Fruit fly (Drosophila melanogaster) whole organism, embryonic: ENCODE measurements around the gene CG32163.

Source experiments
- Aef1 ChIP-seq: fragments of 200-800 bp; sonication (Bioruptor generic); IDR thresholded peaks from 3 replicates; pipeline ENCODE4 v1.3.6; 2022; ENCODE audit warnings: missing biosample characterization, missing genetic modification characterization
- Bdp1 ChIP-seq: fragments of 200-800 bp; sonication (Bioruptor generic); optimal IDR thresholded peaks from 3 replicates; lab custom pipeline; 2016; ENCODE audit warnings: missing biosample characterization, missing genetic modification characterization
- C15 ChIP-seq: fragments of 200-800 bp; sonication (Bioruptor generic); IDR thresholded peaks from 3 replicates; pipeline ENCODE4 v1.3.6; 2022; ENCODE audit warnings: missing biosample characterization, missing genetic modification characterization
- CG10543 ChIP-seq: fragments of 200-800 bp; sonication (Bioruptor generic); optimal IDR thresholded peaks from 3 replicates; lab custom pipeline; 2017; ENCODE audit warnings: missing biosample characterization, mild to moderate bottlenecking, missing genetic modification characterization, moderate library complexity
- CG11085 ChIP-seq: fragments of 200-800 bp; sonication (Bioruptor generic); IDR thresholded peaks from 2 replicates; pipeline ENCODE4 v1.3.6; 2022; ENCODE audit warnings: missing biosample characterization, missing genetic modification characterization
- CG11456 ChIP-seq: fragments of 200-800 bp; sonication (Bioruptor generic); IDR thresholded peaks from 3 replicates; pipeline ENCODE4 v1.3.6; 2022; ENCODE audit warnings: missing biosample characterization, missing genetic modification characterization
- CG14441 ChIP-seq: fragments of 200-800 bp; sonication (Bioruptor generic); IDR thresholded peaks from 2 replicates; pipeline ENCODE4 v1.3.6; 2022; ENCODE audit warnings: missing biosample characterization, missing genetic modification characterization
- CG14965 ChIP-seq: fragments of 200-800 bp; sonication (Bioruptor generic); optimal IDR thresholded peaks from 2 replicates; lab custom pipeline; 2016; ENCODE audit warnings: missing biosample characterization, missing genetic modification characterization, borderline replicate concordance
- CG15601 ChIP-seq: fragments of 200-800 bp; sonication (Bioruptor generic); optimal IDR thresholded peaks from 3 replicates; lab custom pipeline; 2019; ENCODE audit warnings: missing biosample characterization, mild to moderate bottlenecking, missing genetic modification characterization, moderate library complexity
- CG1602 ChIP-seq: fragments of 200-800 bp; sonication (Bioruptor generic); optimal IDR thresholded peaks from 3 replicates; lab custom pipeline; 2016; ENCODE audit warnings: missing biosample characterization, missing genetic modification characterization
- CG1647 ChIP-seq: fragments of 200-800 bp; sonication (Bioruptor generic); optimal IDR thresholded peaks from 3 replicates; lab custom pipeline; 2016; ENCODE audit warnings: missing biosample characterization, missing genetic modification characterization
- CG16815 ChIP-seq: fragments of 200-800 bp; sonication (Bioruptor generic); optimal IDR thresholded peaks from 3 replicates; lab custom pipeline; 2017; ENCODE audit warnings: missing biosample characterization, mild to moderate bottlenecking, missing genetic modification characterization
- CG17359 ChIP-seq: fragments of 200-800 bp; sonication (Bioruptor generic); optimal IDR thresholded peaks from 3 replicates; lab custom pipeline; 2018; ENCODE audit warnings: missing biosample characterization, mild to moderate bottlenecking, missing genetic modification characterization, moderate library complexity
- CG17361 ChIP-seq: fragments of 200-800 bp; sonication (Bioruptor generic); IDR thresholded peaks from 3 replicates; pipeline ENCODE4 v1.3.6; 2022; ENCODE audit warnings: missing biosample characterization, missing genetic modification characterization
- CG1832 ChIP-seq: fragments of 200-800 bp; sonication (Bioruptor generic); optimal IDR thresholded peaks from 2 replicates; lab custom pipeline; 2017; ENCODE audit warnings: missing biosample characterization, mild to moderate bottlenecking, missing genetic modification characterization, inconsistent platforms
- CG2129 ChIP-seq: fragments of 200-800 bp; sonication (Bioruptor generic); IDR thresholded peaks from 2 replicates; pipeline ENCODE4 v1.3.6; 2022; ENCODE audit warnings: missing biosample characterization, missing genetic modification characterization; ENCODE audit not compliant: partially characterized antibody
- CG2199 ChIP-seq: fragments of 200-800 bp; sonication (Bioruptor generic); IDR thresholded peaks from 3 replicates; pipeline ENCODE4 v1.3.6; 2022; ENCODE audit warnings: missing biosample characterization, missing genetic modification characterization
- CG2889 ChIP-seq: fragments of 200-800 bp; sonication (Bioruptor generic); IDR thresholded peaks from 3 replicates; pipeline ENCODE4 v1.3.6; 2022; ENCODE audit warnings: missing biosample characterization, missing genetic modification characterization
- CG31388 ChIP-seq: fragments of 200-800 bp; sonication (Bioruptor generic); optimal IDR thresholded peaks from 2 replicates; lab custom pipeline; 2016; ENCODE audit warnings: missing biosample characterization, missing genetic modification characterization
- CG31441 ChIP-seq: fragments of 200-800 bp; sonication (Bioruptor generic); IDR thresholded peaks from 2 replicates; pipeline ENCODE4 v1.3.6; 2022; ENCODE audit warnings: missing biosample characterization, missing genetic modification characterization
- CG33557 ChIP-seq: fragments of 200-800 bp; sonication (Bioruptor generic); optimal IDR thresholded peaks from 2 replicates; lab custom pipeline; 2019; ENCODE audit warnings: missing biosample characterization, mild to moderate bottlenecking, missing genetic modification characterization, moderate library complexity
- CG3995 ChIP-seq: fragments of 200-800 bp; sonication (Bioruptor generic); optimal IDR thresholded peaks from 3 replicates; lab custom pipeline; 2016; ENCODE audit warnings: missing biosample characterization, missing genetic modification characterization
- CG4282 ChIP-seq: fragments of 200-800 bp; sonication (Bioruptor generic); optimal IDR thresholded peaks from 2 replicates; lab custom pipeline; 2016; ENCODE audit warnings: missing biosample characterization, missing genetic modification characterization
- CG43689 ChIP-seq: fragments of 200-800 bp; sonication (Bioruptor generic); IDR thresholded peaks from 2 replicates; pipeline ENCODE4 v1.3.6; 2022; ENCODE audit warnings: missing biosample characterization, missing genetic modification characterization
- CG4404 ChIP-seq: fragments of 200-800 bp; sonication (Bioruptor generic); IDR thresholded peaks from 2 replicates; pipeline ENCODE4 v1.3.6; 2022; ENCODE audit warnings: missing biosample characterization, missing genetic modification characterization
- CG7928 ChIP-seq: fragments of 200-800 bp; sonication (Bioruptor generic); optimal IDR thresholded peaks from 2 replicates; lab custom pipeline; 2017; ENCODE audit warnings: missing biosample characterization, mild to moderate bottlenecking, missing genetic modification characterization
- CG8478 ChIP-seq: fragments of >200 bp; optimal IDR thresholded peaks from 2 replicates; lab custom pipeline; 2018
- Dip2 ChIP-seq: fragments of 200-800 bp; sonication (Bioruptor generic); IDR thresholded peaks from 2 replicates; pipeline ENCODE4 v1.3.6; 2022; ENCODE audit warnings: missing biosample characterization, missing genetic modification characterization
- Fer1 ChIP-seq: fragments of 200-800 bp; sonication (Bioruptor generic); optimal IDR thresholded peaks from 2 replicates; lab custom pipeline; 2017; ENCODE audit warnings: missing biosample characterization, mild to moderate bottlenecking, missing genetic modification characterization
- Hand ChIP-seq: fragments of 200-800 bp; sonication (Bioruptor generic); optimal IDR thresholded peaks from 2 replicates; lab custom pipeline; 2017; ENCODE audit warnings: mild to moderate bottlenecking, missing biosample characterization, missing genetic modification reagents, missing genetic modification characterization
- MESR4 ChIP-seq: fragments of 200-800 bp; sonication (Bioruptor generic); optimal IDR thresholded peaks from 2 replicates; lab custom pipeline; 2018; ENCODE audit warnings: missing biosample characterization, mild to moderate bottlenecking, missing genetic modification characterization, moderate library complexity
- Stat92E ChIP-seq, 3 experiments: fragments of >200 bp in 2 of 3; fragments of 200-800 bp in 1 of 3; sonication (Bioruptor generic) in 1 of 3; optimal IDR thresholded peaks; 2 replicates each; lab custom pipeline; 2017 to 2019; ENCODE audit warnings: missing biosample characterization in 3 of 3, missing genetic modification characterization in 3 of 3, mild to moderate bottlenecking in 1 of 3, moderate library complexity in 1 of 3
- aop ChIP-seq: fragments of 200-800 bp; sonication (Bioruptor generic); IDR thresholded peaks from 2 replicates; pipeline ENCODE4 v1.3.6; 2022; ENCODE audit warnings: missing biosample characterization, missing genetic modification characterization
- az2 ChIP-seq: fragments of 200-800 bp; sonication (Bioruptor generic); optimal IDR thresholded peaks from 3 replicates; lab custom pipeline; 2016; ENCODE audit warnings: missing biosample characterization, missing genetic modification characterization
- cg ChIP-seq: fragments of 200-800 bp; sonication (Bioruptor generic); optimal IDR thresholded peaks from 3 replicates; lab custom pipeline; 2019; ENCODE audit warnings: missing biosample characterization, mild to moderate bottlenecking, missing genetic modification characterization, moderate library complexity
- chn ChIP-seq: fragments of 200-800 bp; sonication (Bioruptor generic); optimal IDR thresholded peaks from 2 replicates; lab custom pipeline; 2016; ENCODE audit warnings: missing biosample characterization, missing genetic modification characterization
- danr ChIP-seq: fragments of 200-800 bp; sonication (Bioruptor generic); IDR thresholded peaks from 2 replicates; pipeline ENCODE4 v1.3.6; 2022; ENCODE audit warnings: missing biosample characterization, missing genetic modification characterization
- disco-r ChIP-seq: fragments of 200-800 bp; sonication (Bioruptor generic); optimal IDR thresholded peaks from 2 replicates; lab custom pipeline; 2016; ENCODE audit warnings: missing biosample characterization, missing genetic modification characterization
- ems ChIP-seq: fragments of 200-800 bp; sonication (Bioruptor generic); optimal IDR thresholded peaks from 3 replicates; lab custom pipeline; 2016; ENCODE audit warnings: missing biosample characterization, missing genetic modification characterization
- inv ChIP-seq: fragments of 200-800 bp; sonication (Bioruptor generic); IDR thresholded peaks from 2 replicates; pipeline ENCODE4 v1.3.6; 2022; ENCODE audit warnings: missing biosample characterization, missing genetic modification characterization; ENCODE audit not compliant: partially characterized antibody
- nerfin-1 ChIP-seq: fragments of 200-800 bp; sonication (Bioruptor generic); optimal IDR thresholded peaks from 3 replicates; lab custom pipeline; 2019; ENCODE audit warnings: missing biosample characterization, mild to moderate bottlenecking, missing genetic modification characterization, moderate library complexity
- onecut ChIP-seq: fragments of 200-800 bp; sonication (Bioruptor generic); IDR thresholded peaks from 2 replicates; pipeline ENCODE4 v1.3.6; 2022; ENCODE audit warnings: missing biosample characterization, missing genetic modification characterization
- phol ChIP-seq: fragments of 200-800 bp; sonication (Bioruptor generic); optimal IDR thresholded peaks from 3 replicates; lab custom pipeline; 2018; ENCODE audit warnings: missing biosample characterization, mild to moderate bottlenecking, missing genetic modification characterization, moderate library complexity
- prd ChIP-seq, 3 experiments: fragments of >200 bp in 2 of 3; fragments of 200-800 bp in 1 of 3; sonication (Bioruptor generic) in 1 of 3; optimal IDR thresholded peaks in 2 of 3; IDR thresholded peaks in 1 of 3; 2 replicates in 2 of 3; 3 replicates in 1 of 3; pipeline versions ENCODE4 v1.3.6 to Lab custom; 2017 to 2022; ENCODE audit warnings: missing biosample characterization in 1 of 3, missing genetic modification characterization in 1 of 3
- pros ChIP-seq: fragments of 200-800 bp; sonication (Bioruptor generic); optimal IDR thresholded peaks from 3 replicates; lab custom pipeline; 2019; ENCODE audit warnings: missing biosample characterization, mild to moderate bottlenecking, missing genetic modification characterization, moderate library complexity
- psq ChIP-seq: fragments of 200-800 bp; sonication (Bioruptor generic); optimal IDR thresholded peaks from 2 replicates; lab custom pipeline; 2017; ENCODE audit warnings: missing biosample characterization, missing genetic modification characterization
- tin ChIP-seq: fragments of 200-800 bp; sonication (Bioruptor generic); optimal IDR thresholded peaks from 3 replicates; lab custom pipeline; 2016; ENCODE audit warnings: missing biosample characterization, missing genetic modification characterization
- tll ChIP-seq, 2 experiments: fragments of 200-800 bp in 1 of 2; fragments of >200 bp in 1 of 2; sonication (Bioruptor generic) in 1 of 2; optimal IDR thresholded peaks; 2 replicates each; lab custom pipeline; 2017 to 2019; ENCODE audit warnings: missing biosample characterization in 2 of 2, missing genetic modification characterization in 2 of 2, mild to moderate bottlenecking in 1 of 2, moderate library complexity in 1 of 2
- toy ChIP-seq: fragments of 200-800 bp; sonication (Bioruptor generic); IDR thresholded peaks from 2 replicates; pipeline ENCODE4 v1.3.6; 2022; ENCODE audit warnings: missing biosample characterization, missing genetic modification characterization
- wdn ChIP-seq: fragments of 200-800 bp; sonication (Bioruptor generic); IDR thresholded peaks from 2 replicates; pipeline ENCODE4 v1.3.6; 2022; ENCODE audit warnings: missing biosample characterization, missing genetic modification characterization
- zfh2 ChIP-seq: fragments of 200-800 bp; sonication (Bioruptor generic); optimal IDR thresholded peaks from 2 replicates; lab custom pipeline; 2016; ENCODE audit warnings: missing biosample characterization, missing genetic modification characterization

CG32163 gene

dm6 chr3L:16572208-16572607, 14.7 kb upstream of the CG32163 start (continued):
- TF ChIP-seq CG2129 (no peak), tll (GFP tag; optimal IDR thresholded peaks at IDR 0.05; lab: Kevin White, UChicago) (no peak), Aef1 (no peak), aop (no peak), danr (no peak), prd (optimal IDR thresholded peaks at IDR 0.05; lab: Kevin White, UChicago) (no peak), prd (GFP tag; IDR thresholded peaks at IDR 0.05; lab: Robert Waterston, UW) (no peak), CG17359 (peak; percentile 17), CG15601 (tag; lab: Kevin White, UChicago) (peak; percentile 27), CG14965 (no peak), Bdp1 (GFP tag; lab: Kevin White, UChicago) (no peak), C15 (GFP tag; lab: Robert Waterston, UW) (no peak), disco-r (GFP tag; lab: Kevin White, UChicago) (no peak), CG1832 (GFP tag; lab: Kevin White, UChicago) (no peak), CG17361 (GFP tag; lab: Robert Waterston, UW) (no peak), CG3995 (GFP tag; lab: Kevin White, UChicago) (no peak), CG8478 (no peak), onecut (GFP tag; lab: Robert Waterston, UW) (no peak), CG14441 (GFP tag; lab: Robert Waterston, UW) (no peak), CG2889 (no peak), CG2199 (GFP tag; lab: Robert Waterston, UW) (0 out of 3 replicates have a peak, but pooled peaks have one; percentile 42), ems (GFP tag; lab: Kevin White, UChicago) (no peak), CG11085 (GFP tag; lab: Robert Waterston, UW) (no peak), wdn (GFP tag; lab: Robert Waterston, UW) (no peak), nerfin-1 (tag; lab: Kevin White, UChicago) (no peak), CG33557 (no peak), pros (GFP tag; lab: Kevin White, UChicago) (peak; percentile 5), phol (tag; lab: Kevin White, UChicago) (no peak), CG1647 (no peak), cg (no peak), chn (GFP tag; lab: Kevin White, UChicago) (no peak), az2 (no peak), MESR4 (no peak), CG1602 (GFP tag; lab: Kevin White, UChicago) (no peak), tin (GFP tag; lab: Kevin White, UChicago) (no peak), zfh2 (GFP tag; lab: Kevin White, UChicago) (no peak), CG16815 (GFP tag; lab: Kevin White, UChicago) (no peak), inv (GFP tag; lab: Robert Waterston, UW) (0 out of 2 replicates have a peak, but pooled peaks have one; percentile 16), Stat92E (GFP tag; optimal IDR thresholded peaks at IDR 0.05; lab: Kevin White, UChicago) (no peak), CG11456 (no peak), Dip2 (GFP tag; lab: Robert Waterston, UW) (no peak), Hand (GFP tag; lab: Kevin White, UChicago) (no peak), CG4404 (GFP tag; lab: Robert Waterston, UW) (no peak), CG10543 (GFP tag; lab: Kevin White, UChicago) (peak; percentile 12), CG31441 (GFP tag; lab: Robert Waterston, UW) (no peak), psq (GFP tag; lab: Kevin White, UChicago) (no peak), CG31388 (GFP tag; lab: Kevin White, UChicago) (no peak), Fer1 (GFP tag; lab: Kevin White, UChicago) (peak; percentile 14), CG4282 (GFP tag; lab: Kevin White, UChicago) (no peak), CG43689 (GFP tag; lab: Robert Waterston, UW) (no peak), toy (no peak), CG7928 (GFP tag; lab: Kevin White, UChicago) (no peak)
